Fruit fly (Drosophila melanogaster) whole organism, wandering third instar larva: ENCODE data around the gene Polr1B.

Experiments
- Abd-B ChIP-seq: fragments of >200 bp; optimal IDR thresholded peaks from 2 replicates; lab custom pipeline; 2017; ENCODE audit warnings: missing biosample characterization, missing genetic modification characterization
- CG32264 ChIP-seq: fragments of 200-800 bp; sonication (Bioruptor generic); optimal IDR thresholded peaks from 2 replicates; lab custom pipeline; 2016; ENCODE audit warnings: missing biosample characterization, missing genetic modification characterization
- CG9705 ChIP-seq: fragments of 200-800 bp; sonication (Bioruptor generic); optimal IDR thresholded peaks from 2 replicates; lab custom pipeline; 2018; ENCODE audit warnings: missing biosample characterization, mild to moderate bottlenecking, missing genetic modification characterization
- CrebA ChIP-seq: fragments of 200-800 bp; sonication (Bioruptor generic); optimal IDR thresholded peaks from 2 replicates; lab custom pipeline; 2016; ENCODE audit warnings: missing biosample characterization, mild to moderate bottlenecking, missing genetic modification characterization, borderline replicate concordance
- Dfd ChIP-seq: fragments of >200 bp; optimal IDR thresholded peaks from 2 replicates; lab custom pipeline; 2017; ENCODE audit warnings: missing biosample characterization, missing genetic modification characterization
- Dif ChIP-seq: fragments of 200-275, 200-300 bp; sonication (Bioruptor generic); optimal IDR thresholded peaks from 2 replicates; lab custom pipeline; 2018; ENCODE audit warnings: missing biosample characterization, missing genetic modification characterization; ENCODE audit not compliant: partially characterized antibody
- GATAd ChIP-seq: sonication (Bioruptor generic); optimal IDR thresholded peaks from 2 replicates; lab custom pipeline; 2016; ENCODE audit warnings: missing biosample characterization, missing genetic modification characterization
- HLH106 ChIP-seq: fragments of 200-800 bp; optimal IDR thresholded peaks from 3 replicates; lab custom pipeline; 2019; ENCODE audit warnings: missing biosample characterization, mild to moderate bottlenecking, missing genetic modification characterization, moderate library complexity
- Hnf4 ChIP-seq: fragments of 200-800 bp; sonication (Bioruptor generic); optimal IDR thresholded peaks from 2 replicates; lab custom pipeline; 2016; ENCODE audit warnings: missing biosample characterization, mild to moderate bottlenecking, missing genetic modification characterization
- Hr78 ChIP-seq: fragments of >200 bp; optimal IDR thresholded peaks from 2 replicates; lab custom pipeline; 2017; ENCODE audit warnings: missing biosample characterization, missing genetic modification characterization
- Hr83 ChIP-seq: fragments of 200-300 bp; sonication (Bioruptor generic); optimal IDR thresholded peaks from 2 replicates; lab custom pipeline; 2016; ENCODE audit warnings: missing biosample characterization, mild to moderate bottlenecking, missing genetic modification characterization, moderate library complexity; ENCODE audit not compliant: poor library complexity, severe bottlenecking
- Jra ChIP-seq: sonication (Bioruptor generic); optimal IDR thresholded peaks from 2 replicates; lab custom pipeline; 2016; ENCODE audit warnings: missing biosample characterization, missing genetic modification characterization
- Mio ChIP-seq: sonication (Bioruptor generic); optimal IDR thresholded peaks from 2 replicates; lab custom pipeline; 2016; ENCODE audit warnings: missing biosample characterization, missing genetic modification characterization
- Myc ChIP-seq: fragments of >200 bp; optimal IDR thresholded peaks from 2 replicates; lab custom pipeline; 2017
- N ChIP-seq: fragments of >200 bp; optimal IDR thresholded peaks from 2 replicates; lab custom pipeline; 2018; ENCODE audit warnings: missing biosample characterization, missing external identifiers, missing genetic modification characterization
- OdsH ChIP-seq: fragments of 200-800 bp; sonication (Bioruptor generic); optimal IDR thresholded peaks from 2 replicates; lab custom pipeline; 2016; ENCODE audit warnings: missing biosample characterization, mild to moderate bottlenecking, missing genetic modification characterization
- Rel ChIP-seq, 2 experiments: fragments of 200-800 bp; sonication (Bioruptor generic) in 1 of 2; optimal IDR thresholded peaks; 2 replicates in 1 of 2; 3 replicates in 1 of 2; lab custom pipeline; 2016 to 2019; ENCODE audit warnings: mild to moderate bottlenecking in 2 of 2, missing biosample characterization in 2 of 2, missing genetic modification characterization in 2 of 2, moderate library complexity in 1 of 2
- Sp1 ChIP-seq: fragments of 200-800 bp; sonication (Bioruptor generic); optimal IDR thresholded peaks from 3 replicates; lab custom pipeline; 2019; ENCODE audit warnings: missing biosample characterization, mild to moderate bottlenecking, missing genetic modification characterization, moderate library complexity
- Vsx2 ChIP-seq: fragments of 200-300, 225-300 bp; sonication (Bioruptor generic); optimal IDR thresholded peaks from 2 replicates; lab custom pipeline; 2018; ENCODE audit warnings: missing biosample characterization, missing genetic modification characterization; ENCODE audit not compliant: partially characterized antibody
- br ChIP-seq: fragments of 200-800 bp; sonication (Bioruptor generic); optimal IDR thresholded peaks from 2 replicates; lab custom pipeline; 2016; ENCODE audit warnings: missing biosample characterization, missing genetic modification characterization
- brk ChIP-seq: fragments of 200-800 bp; sonication (Bioruptor generic); optimal IDR thresholded peaks from 2 replicates; lab custom pipeline; 2016; ENCODE audit warnings: missing biosample characterization, mild to moderate bottlenecking, missing genetic modification characterization
- dl ChIP-seq, 2 experiments: fragments of 175-275, 200-275 bp in 1 of 2; fragments of 200-275 bp in 1 of 2; sonication (Bioruptor generic); optimal IDR thresholded peaks; lab custom pipeline; 2018; ENCODE audit warnings: mild to moderate bottlenecking in 2 of 2, missing biosample characterization in 2 of 2, missing genetic modification characterization in 2 of 2, moderate library complexity in 2 of 2; ENCODE audit not compliant: partially characterized antibody in 2 of 2, insufficient read depth in 1 of 2
- dmrt93B ChIP-seq: fragments of 200-800 bp; sonication (Bioruptor generic); optimal IDR thresholded peaks from 2 replicates; lab custom pipeline; 2018; ENCODE audit warnings: missing biosample characterization, mild to moderate bottlenecking, missing genetic modification characterization
- dsf ChIP-seq: sonication (Bioruptor generic); optimal IDR thresholded peaks from 2 replicates; lab custom pipeline; 2016; ENCODE audit warnings: missing biosample characterization, missing genetic modification characterization, borderline replicate concordance
- ey ChIP-seq: fragments of 200-800 bp; sonication (Bioruptor generic); optimal IDR thresholded peaks from 2 replicates; lab custom pipeline; 2016; ENCODE audit warnings: missing biosample characterization, missing genetic modification characterization
- foxo ChIP-seq, 2 experiments: fragments of 200-800 bp; sonication (Bioruptor generic); optimal IDR thresholded peaks; 2 replicates in 1 of 2; 3 replicates in 1 of 2; lab custom pipeline; 2016 to 2017; ENCODE audit warnings: missing biosample characterization in 2 of 2, missing genetic modification characterization in 2 of 2
- fru ChIP-seq: fragments of 200-800 bp; sonication (Bioruptor generic); optimal IDR thresholded peaks from 3 replicates; lab custom pipeline; 2016; ENCODE audit warnings: missing biosample characterization, mild to moderate bottlenecking, missing genetic modification characterization
- h ChIP-seq: fragments of 200-800 bp; sonication (Bioruptor generic); optimal IDR thresholded peaks from 3 replicates; lab custom pipeline; 2016; ENCODE audit warnings: missing biosample characterization, mild to moderate bottlenecking, missing genetic modification characterization
- jim ChIP-seq: fragments of 175-275, 200-325 bp; sonication (Bioruptor generic); optimal IDR thresholded peaks from 2 replicates; lab custom pipeline; 2016; ENCODE audit warnings: missing biosample characterization, mild to moderate bottlenecking, missing genetic modification characterization
- lola ChIP-seq: fragments of >200 bp; optimal IDR thresholded peaks from 2 replicates; lab custom pipeline; 2017; ENCODE audit warnings: missing biosample characterization, missing genetic modification characterization
- pan ChIP-seq: fragments of >200 bp; optimal IDR thresholded peaks from 2 replicates; lab custom pipeline; 2017
- psq ChIP-seq: fragments of 200-800 bp; sonication (Bioruptor generic); optimal IDR thresholded peaks from 3 replicates; lab custom pipeline; 2017; ENCODE audit warnings: missing biosample characterization, mild to moderate bottlenecking, missing genetic modification characterization, moderate library complexity
- rgr ChIP-seq: fragments of 200-800 bp; sonication (Bioruptor generic); optimal IDR thresholded peaks from 3 replicates; lab custom pipeline; 2016; ENCODE audit warnings: missing biosample characterization, mild to moderate bottlenecking, missing genetic modification characterization
- sage ChIP-seq: fragments of 200-800 bp; sonication (Bioruptor generic); optimal IDR thresholded peaks from 2 replicates; lab custom pipeline; 2016; ENCODE audit warnings: missing biosample characterization, mild to moderate bottlenecking, missing genetic modification characterization
- sv ChIP-seq: fragments of 200-800 bp; sonication (Bioruptor generic); optimal IDR thresholded peaks from 3 replicates; lab custom pipeline; 2016; ENCODE audit warnings: missing biosample characterization, missing genetic modification characterization
- tai ChIP-seq: sonication (Bioruptor generic); optimal IDR thresholded peaks from 2 replicates; lab custom pipeline; 2016; ENCODE audit warnings: missing biosample characterization, missing genetic modification characterization
- usp ChIP-seq: fragments of >200 bp; optimal IDR thresholded peaks from 2 replicates; lab custom pipeline; 2017; ENCODE audit warnings: missing biosample characterization, missing genetic modification characterization
- woc ChIP-seq: sonication (Bioruptor generic); optimal IDR thresholded peaks from 2 replicates; lab custom pipeline; 2016; ENCODE audit warnings: missing biosample characterization, mild to moderate bottlenecking, missing genetic modification characterization

Gene Polr1B

DNA sequence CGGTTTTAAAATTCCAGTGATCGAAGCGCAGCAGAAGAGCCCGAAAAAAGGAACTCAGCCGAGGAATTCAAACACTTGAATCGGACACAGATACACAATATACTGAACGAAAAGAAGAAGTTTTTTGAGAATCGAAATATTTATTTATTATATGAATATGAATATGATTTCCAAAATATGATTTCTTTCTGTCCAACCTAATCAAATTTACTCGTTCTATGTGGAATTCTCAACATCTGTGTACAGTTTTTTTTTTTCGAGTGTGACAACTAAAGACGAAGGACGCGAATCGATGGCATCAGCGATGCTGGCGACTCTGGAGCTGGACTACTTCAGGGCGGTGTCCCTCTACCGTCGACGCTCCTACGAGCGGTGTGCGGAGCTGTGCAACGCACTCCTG is 19.1 kb downstream of the Polr1B start:
- TF ChIP-seq jim (GFP tag; lab: Kevin White, UChicago) (no peak), Myc (no peak), pan (lab: Kevin White, UChicago) (no peak), sage (peak; percentile 87), HLH106 (peak; percentile 68), h (GFP tag; lab: Kevin White, UChicago) (peak; percentile 94), br (GFP tag; lab: Kevin White, UChicago) (peak; percentile 86), Jra (peak; percentile 78), Abd-B (GFP tag; lab: Kevin White, UChicago) (no peak), Rel (GFP tag; optimal IDR thresholded peaks at IDR 0.05; lab: Kevin White, UChicago) (peak; percentile 81), Rel (tag; optimal IDR thresholded peaks at IDR 0.05; lab: Kevin White, UChicago) (no peak), psq (GFP tag; lab: Kevin White, UChicago) (peak; percentile 88), dsf (GFP tag; lab: Kevin White, UChicago) (peak; percentile 69), OdsH (GFP tag; lab: Kevin White, UChicago) (peak; percentile 93), woc (GFP tag; lab: Kevin White, UChicago) (peak; percentile 87), Hr78 (no peak), Hr83 (no peak), Sp1 (GFP tag; lab: Kevin White, UChicago) (peak; percentile 89), Vsx2 (GFP tag; lab: Kevin White, UChicago) (no peak), dmrt93B (peak; percentile 66), brk (GFP tag; lab: Kevin White, UChicago) (no peak), CrebA (GFP tag; lab: Kevin White, UChicago) (no peak), lola (GFP tag; lab: Kevin White, UChicago) (no peak), CG32264 (GFP tag; lab: Kevin White, UChicago) (peak; percentile 74), sv (no peak), tai (GFP tag; lab: Kevin White, UChicago) (no peak), usp (GFP tag; lab: Kevin White, UChicago) (no peak), Dif (GFP tag; lab: Kevin White, UChicago) (no peak), Dfd (GFP tag; lab: Kevin White, UChicago) (no peak), dl (GFP tag; optimal IDR thresholded peaks at IDR 0.05; lab: Kevin White, UChicago; ENCODE audit: insufficient read depth in 1 of 2, partially characterized antibody in 2 of 2) (no peak), fru (peak; percentile 93), CG9705 (peak; percentile 39), N (GFP tag; lab: Kevin White, UChicago) (no peak), Mio (GFP tag; lab: Kevin White, UChicago) (no peak), rgr (GFP tag; lab: Kevin White, UChicago) (peak; percentile 93), ey (GFP tag; lab: Kevin White, UChicago) (peak; percentile 92), Hnf4 (GFP tag; lab: Kevin White, UChicago) (peak; percentile 84), foxo (GFP tag; optimal IDR thresholded peaks at IDR 0.05; lab: Kevin White, UChicago) (peak; percentile 44 to 92), GATAd (GFP tag; lab: Kevin White, UChicago) (no peak)
- TF ChIP-seq, all 38 proteins: peak for 19

dm6 chr2L:425491-425890 is 21.4 kb downstream of the Polr1B start:
- TF ChIP-seq Rel (GFP tag; optimal IDR thresholded peaks at IDR 0.05; lab: Kevin White, UChicago) (no peak), Rel (tag; optimal IDR thresholded peaks at IDR 0.05; lab: Kevin White, UChicago) (no peak), br (GFP tag; lab: Kevin White, UChicago) (no peak), Mio (GFP tag; lab: Kevin White, UChicago) (no peak), Myc (no peak), HLH106 (no peak), dsf (GFP tag; lab: Kevin White, UChicago) (no peak), rgr (GFP tag; lab: Kevin White, UChicago) (no peak), Abd-B (GFP tag; lab: Kevin White, UChicago) (no peak), brk (GFP tag; lab: Kevin White, UChicago) (no peak), Dif (GFP tag; lab: Kevin White, UChicago) (no peak), foxo (GFP tag; optimal IDR thresholded peaks at IDR 0.05; lab: Kevin White, UChicago) (no peak)
